Worm (Caenorhabditis elegans) whole organism, L2 larva: ENCODE data around the gene ZC443.2.

Experiments used
- ama-1 ChIP-seq: fragments of 150-350 bp; optimal IDR thresholded peaks from 2 replicates; lab custom pipeline; 2018; ENCODE audit warnings: inconsistent platforms
- blmp-1 ChIP-seq: sonication (generic microtip); optimal IDR thresholded peaks from 2 replicates; lab custom pipeline; 2017; ENCODE audit warnings: missing genetic modification characterization, mild to moderate bottlenecking, missing compliant biosample characterization, antibody characterized with exemption, moderate library complexity; ENCODE audit not compliant: insufficient read depth
- ceh-16 ChIP-seq: fragments of 150-350 bp; optimal IDR thresholded peaks from 2 replicates; lab custom pipeline; 2014; ENCODE audit warnings: missing biosample characterization, missing genetic modification characterization
- egl-27 ChIP-seq: sonication (generic microtip); optimal IDR thresholded peaks from 3 replicates; lab custom pipeline; 2017; ENCODE audit warnings: missing biosample characterization, missing genetic modification reagents, missing genetic modification characterization
- elt-1 ChIP-seq: fragments of 150-350 bp; optimal IDR thresholded peaks from 2 replicates; lab custom pipeline; 2014; ENCODE audit warnings: missing biosample characterization, missing genetic modification characterization
- lin-39 ChIP-seq: fragments of 150-350 bp; optimal IDR thresholded peaks from 2 replicates; lab custom pipeline; 2014; ENCODE audit warnings: missing biosample characterization, missing genetic modification reagents, missing genetic modification characterization
- mdl-1 ChIP-seq, 2 experiments: fragments of 150-350 bp in 1 of 2; sonication (generic microtip) in 1 of 2; optimal IDR thresholded peaks; 2 replicates each; lab custom pipeline; 2017; ENCODE audit warnings: missing biosample characterization in 2 of 2, missing genetic modification characterization in 2 of 2
- nhr-237 ChIP-seq: fragments of 150-350 bp; optimal IDR thresholded peaks from 2 replicates; lab custom pipeline; 2014; ENCODE audit warnings: missing biosample characterization, missing genetic modification characterization
- sma-9 ChIP-seq, 2 experiments: fragments of 150-350 bp in 1 of 2; sonication (generic microtip) in 1 of 2; optimal IDR thresholded peaks; 2 replicates each; lab custom pipeline; 2014 to 2016; ENCODE audit warnings: missing genetic modification characterization in 2 of 2, mild to moderate bottlenecking in 1 of 2, missing biosample characterization in 1 of 2, missing compliant biosample characterization in 1 of 2, missing genetic modification reagents in 1 of 2, moderate library complexity in 1 of 2
- ztf-4 ChIP-seq: fragments of 150-350 bp; optimal IDR thresholded peaks from 2 replicates; lab custom pipeline; 2014; ENCODE audit warnings: missing biosample characterization, missing genetic modification characterization

ce11 chrV:12835388-12835787, 24.4 kb upstream of the ZC443.2 start, which contains the start of gene C44H9.4:
- no peak for TF ChIP-seq elt-1
- no peak for TF ChIP-seq ztf-4
- no peak for TF ChIP-seq blmp-1 (tag; lab: Kevin White, UChicago)
- TF ChIP-seq nhr-237 (tag; lab: Kevin White, UChicago), result no peak
- TF ChIP-seq sma-9 (GFP tag; optimal IDR thresholded peaks at IDR 0.05; lab: Kevin White, UChicago), result no peak
- no peak for TF ChIP-seq sma-9 (tag; optimal IDR thresholded peaks at IDR 0.05; lab: Kevin White, UChicago)
- no peak for TF ChIP-seq ama-1 (lab: Kevin White, UChicago)
- no peak for TF ChIP-seq ceh-16
- no peak for TF ChIP-seq lin-39 (tag; lab: Kevin White, UChicago)
- TF ChIP-seq mdl-1 (tag; optimal IDR thresholded peaks at IDR 0.05; lab: Kevin White, UChicago), result no peak
- TF ChIP-seq egl-27 (tag; lab: Kevin White, UChicago), result no peak
